Fruit fly (Drosophila melanogaster): Measurements from ENCODE around the gene CG2004.

Gene CG2004

DNA sequence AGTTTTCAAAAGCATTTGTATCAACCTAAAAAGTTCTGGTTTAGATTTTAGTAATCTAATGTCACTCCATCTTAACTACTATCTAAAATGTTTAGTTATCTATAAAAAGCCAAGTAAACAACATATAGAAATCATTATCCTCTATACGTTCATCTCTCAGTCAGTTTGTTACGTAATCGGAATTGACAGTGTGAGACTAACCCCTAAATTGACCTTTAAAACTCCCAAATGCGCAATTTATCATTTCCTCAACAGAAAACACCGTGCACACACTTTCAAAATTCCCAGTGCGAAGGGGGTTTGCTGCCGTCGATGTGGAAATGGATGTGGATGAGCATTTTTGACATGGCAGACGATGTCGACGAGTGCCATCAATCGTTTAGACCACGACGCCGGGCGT is 10.5 kb upstream of the CG2004 start:
- TF ChIP-seq CG15011 (GFP tag; optimal IDR thresholded peaks at IDR 0.05) (no peak), pita (GFP tag; optimal IDR thresholded peaks at IDR 0.05) (no peak), H15 (GFP tag; IDR thresholded peaks at IDR 0.05) (no peak), HLHmδ (GFP tag; optimal IDR thresholded peaks at IDR 0.05) (no peak), grn (GFP tag; optimal IDR thresholded peaks at IDR 0.05) (peak; percentile 24), CG13775 (GFP tag; optimal IDR thresholded peaks at IDR 0.05) (peak; percentile 18), CG30403 (GFP tag; optimal IDR thresholded peaks at IDR 0.05) (no peak), trem (tag; optimal IDR thresholded peaks at IDR 0.05) (no peak), CG2202 (tag; optimal IDR thresholded peaks at IDR 0.05) (no peak), CG43689 (GFP tag; IDR thresholded peaks at IDR 0.05) (no peak), Pdp1 (GFP tag; optimal IDR thresholded peaks at IDR 0.05) (peak in 1 of 2 experiments; percentile 81), Dref (GFP tag; IDR thresholded peaks at IDR 0.05) (no peak), Sry-β (GFP tag; optimal IDR thresholded peaks at IDR 0.05) (peak; percentile 87), wek (GFP tag; optimal IDR thresholded peaks at IDR 0.05) (no peak), sd (tag; optimal IDR thresholded peaks at IDR 0.05) (no peak), sens (GFP tag) (no peak), HLH4C (GFP tag; IDR thresholded peaks at IDR 0.05; ENCODE audit: partially characterized antibody) (no peak), CG6765 (GFP tag; optimal IDR thresholded peaks at IDR 0.05) (no peak), row (GFP tag; IDR thresholded peaks at IDR 0.05) (peak; percentile 1; the same call in 1 of the 3 replicates), nom (GFP tag; optimal IDR thresholded peaks at IDR 0.05) (no peak), CG1233 (GFP tag; optimal IDR thresholded peaks at IDR 0.05) (no peak), CG9215 (GFP tag; IDR thresholded peaks at IDR 0.05) (no peak), Ets65A (GFP tag) (peak; percentile 7), Hey (tag; optimal IDR thresholded peaks at IDR 0.05) (peak; percentile 44)

DNA sequence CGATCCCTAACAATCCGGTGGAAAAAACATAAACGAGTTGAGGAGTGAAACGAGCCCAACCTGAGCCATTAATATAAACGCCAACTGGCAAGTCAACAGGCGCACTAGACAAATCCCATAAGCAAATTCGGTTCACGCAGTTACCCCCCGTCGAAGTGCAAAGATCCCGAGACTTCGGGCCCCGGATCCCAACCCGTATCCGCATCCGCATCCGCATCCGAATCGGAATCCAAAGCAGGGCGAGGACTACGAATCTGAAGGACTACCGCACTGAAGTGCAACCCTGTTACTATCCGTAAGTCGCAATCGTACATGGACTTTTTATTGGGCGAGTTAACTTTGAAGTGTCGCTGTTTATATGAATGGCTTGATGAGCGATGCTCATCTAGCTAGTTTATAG is 10.1 kb upstream of the CG2004 start:
- peak; percentile 52 for TF ChIP-seq pros (GFP tag; optimal IDR thresholded peaks at IDR 0.05)
- TF ChIP-seq seq (GFP tag; IDR thresholded peaks at IDR 0.05) = no peak
- TF ChIP-seq mirr (GFP tag; optimal IDR thresholded peaks at IDR 0.05) = no peak
- TF ChIP-seq Mad (GFP tag; optimal IDR thresholded peaks at IDR 0.05) = no peak
- no peak for TF ChIP-seq ranshi (GFP tag; IDR thresholded peaks at IDR 0.05)
- peak; percentile 60 for TF ChIP-seq Hey (tag; optimal IDR thresholded peaks at IDR 0.05)
- TF ChIP-seq CG13775 (GFP tag; optimal IDR thresholded peaks at IDR 0.05) = peak; percentile 88
- no peak for TF ChIP-seq TFAM (GFP tag; optimal IDR thresholded peaks at IDR 0.05)
- no peak for TF ChIP-seq HLH54F (GFP tag; optimal IDR thresholded peaks at IDR 0.05)
- TF ChIP-seq CG13296 (GFP tag; optimal IDR thresholded peaks at IDR 0.05) = no peak
- peak; percentile 37 for TF ChIP-seq oc (tag; optimal IDR thresholded peaks at IDR 0.05)

DNA sequence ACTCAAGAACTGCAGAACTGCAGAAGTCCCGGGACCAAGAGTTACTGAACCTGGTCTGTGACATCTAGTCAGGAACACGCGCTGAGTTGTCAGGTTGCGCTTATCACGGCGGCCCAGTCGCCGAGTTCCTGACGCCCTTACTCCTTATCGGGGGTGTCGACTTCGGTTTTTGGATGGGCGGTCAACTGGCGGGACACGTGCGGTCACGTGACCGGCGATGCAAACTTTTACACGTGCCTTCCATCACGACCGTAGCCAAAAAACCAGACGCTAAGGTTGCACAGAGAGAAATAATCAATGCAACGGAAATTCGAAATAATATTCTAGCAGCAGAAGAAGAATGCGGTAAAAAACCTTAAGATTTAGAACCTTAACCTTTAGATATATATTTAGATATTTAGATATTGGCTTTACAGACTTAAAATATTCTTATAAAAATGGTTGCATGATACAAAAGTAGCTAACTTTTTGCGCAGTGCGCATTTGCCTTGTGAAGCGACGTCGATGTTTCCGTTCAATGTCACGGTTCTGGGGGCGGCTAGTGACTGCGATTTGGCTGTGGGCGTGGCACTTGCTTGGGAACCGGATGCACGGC is 8.8 kb upstream of the CG2004 start:
- peak; percentile 39 for TF ChIP-seq CG11504 (tag; optimal IDR thresholded peaks at IDR 0.05)
- no peak for TF ChIP-seq bowl (GFP tag; IDR thresholded peaks at IDR 0.05)
- TF ChIP-seq pnt (GFP tag; optimal IDR thresholded peaks at IDR 0.05) = no peak
- no peak for TF ChIP-seq chinmo (GFP tag; IDR thresholded peaks at IDR 0.05; ENCODE audit: partially characterized antibody)
- no peak for TF ChIP-seq slp2 (GFP tag; optimal IDR thresholded peaks at IDR 0.05)
- TF ChIP-seq D19A (tag; optimal IDR thresholded peaks at IDR 0.05) = peak; percentile 26
- peak; percentile 14 for TF ChIP-seq CG15601 (tag; optimal IDR thresholded peaks at IDR 0.05)
- TF ChIP-seq CG12769 (tag; optimal IDR thresholded peaks at IDR 0.05) = no peak
- no peak for TF ChIP-seq ro (GFP tag; IDR thresholded peaks at IDR 0.05)
- no peak for TF ChIP-seq hb (GFP tag; IDR thresholded peaks at IDR 0.05; ENCODE audit: partially characterized antibody)
- no peak for TF ChIP-seq knrl (GFP tag; IDR thresholded peaks at IDR 0.05; ENCODE audit: partially characterized antibody)
- no peak for TF ChIP-seq zf30C (GFP tag; optimal IDR thresholded peaks at IDR 0.05)
- TF ChIP-seq D (optimal IDR thresholded peaks at IDR 0.05) = no peak
- peak; percentile 3 for TF ChIP-seq D (GFP tag; optimal IDR thresholded peaks at IDR 0.05)
- peak; percentile 37 for TF ChIP-seq ATbp (GFP tag; optimal IDR thresholded peaks at IDR 0.05)
- no peak for TF ChIP-seq D19B (GFP tag; optimal IDR thresholded peaks at IDR 0.05)
- TF ChIP-seq ash1 (GFP tag; optimal IDR thresholded peaks at IDR 0.05) = no peak

Measured in whole organism, embryonic.